Worm (Caenorhabditis elegans): ENCODE measurements around the gene F46B3.14.

DNA sequence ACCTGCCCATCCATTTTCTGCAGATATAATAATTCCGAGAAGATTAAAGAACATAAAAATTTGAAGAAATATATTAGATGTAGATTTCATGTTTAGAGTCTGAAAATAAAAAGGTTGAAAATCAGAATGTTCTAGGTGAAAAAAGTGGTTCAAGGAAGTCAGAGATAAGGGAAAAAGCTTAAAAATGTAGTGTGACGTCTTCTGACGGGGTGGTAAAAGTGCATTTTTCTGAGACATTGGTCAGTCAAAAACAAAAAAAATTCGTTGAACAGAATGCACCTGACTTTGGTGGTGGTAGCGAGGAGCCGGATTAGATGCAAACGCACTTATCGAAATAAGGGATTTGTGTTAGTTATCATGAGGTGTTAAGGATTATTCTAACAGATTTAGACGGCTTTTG, 24.5 kb downstream of the F46B3.14 start, which contains the start of gene F46B3.23:
- TF ChIP-seq mel-28 (tag; optimal IDR thresholded peaks at IDR 0.05; ENCODE audit: borderline replicate concordance): no peak
- no peak for TF ChIP-seq egrh-3 (GFP tag; IDR thresholded peaks at IDR 0.05)
- no peak for TF ChIP-seq nfya-1 (tag; optimal IDR thresholded peaks at IDR 0.05; ENCODE audit: borderline replicate concordance, insufficient read depth)
- TF ChIP-seq F49E8.2 (tag; optimal IDR thresholded peaks at IDR 0.05; ENCODE audit: insufficient read depth): no peak
- TF ChIP-seq egl-44 (GFP tag; IDR thresholded peaks at IDR 0.05): no peak
- TF ChIP-seq him-1 (tag; optimal IDR thresholded peaks at IDR 0.05): no peak
- TF ChIP-seq attf-6 (GFP tag; IDR thresholded peaks at IDR 0.05): no peak
